Fruit fly (Drosophila melanogaster): Measurements from ENCODE around the gene CG31128.
A peak's percentile ranks its signal among the peaks of the same experiment; 100 is the strongest.

CG31128 gene

dm6 chr3R:24518150-24518580 lies 49.0 kb downstream of the CG31128 start, which contains the start of gene Pp1alpha-96A (continued):
- TF ChIP-seq CG6791 (GFP tag; IDR thresholded peaks at IDR 0.05; ENCODE audit: partially characterized antibody) (peak; percentile 91), ato (GFP tag; IDR thresholded peaks at IDR 0.05; ENCODE audit: partially characterized antibody) (peak; percentile 86), CG14710 (tag; optimal IDR thresholded peaks at IDR 0.05) (peak; percentile 53), CG9797 (GFP tag; optimal IDR thresholded peaks at IDR 0.05) (peak; percentile 81), wek (GFP tag; optimal IDR thresholded peaks at IDR 0.05) (no peak), E2f2 (GFP tag; IDR thresholded peaks at IDR 0.05) (peak; percentile 85), Camta (GFP tag; optimal IDR thresholded peaks at IDR 0.05) (peak; percentile 22), CG13287 (GFP tag; IDR thresholded peaks at IDR 0.05; ENCODE audit: partially characterized antibody) (peak; percentile 91), CG7963 (GFP tag; IDR thresholded peaks at IDR 0.05; ENCODE audit: partially characterized antibody) (peak; percentile 75), amos (GFP tag; IDR thresholded peaks at IDR 0.05; ENCODE audit: partially characterized antibody) (peak; percentile 92), CG13624 (GFP tag; optimal IDR thresholded peaks at IDR 0.05) (peak; percentile 67), CG17186 (GFP tag; optimal IDR thresholded peaks at IDR 0.05) (peak; percentile 95), chif (GFP tag; optimal IDR thresholded peaks at IDR 0.05) (peak in 1 of 2 experiments; percentile 9), CG6689 (GFP tag; IDR thresholded peaks at IDR 0.05) (no peak), gfzf (GFP tag; optimal IDR thresholded peaks at IDR 0.05) (peak; percentile 67), CG14050 (GFP tag; IDR thresholded peaks at IDR 0.05) (no peak), Hmr (GFP tag; optimal IDR thresholded peaks at IDR 0.05) (peak; percentile 33), corto (GFP tag; optimal IDR thresholded peaks at IDR 0.05) (no peak), nau (GFP tag; optimal IDR thresholded peaks at IDR 0.05) (peak; percentile 15), CG2120 (GFP tag; optimal IDR thresholded peaks at IDR 0.05) (peak; percentile 26), cg (GFP tag; optimal IDR thresholded peaks at IDR 0.05) (peak; percentile 83), CG10979 (tag; optimal IDR thresholded peaks at IDR 0.05) (peak; percentile 19), CG42726 (GFP tag; IDR thresholded peaks at IDR 0.05; ENCODE audit: partially characterized antibody) (peak; percentile 87), dm (GFP tag; optimal IDR thresholded peaks at IDR 0.05) (peak; percentile 66), Med (GFP tag) (peak; percentile 89), CG2116 (GFP tag; optimal IDR thresholded peaks at IDR 0.05) (peak; percentile 60)

Measured in whole organism, embryonic.